Worm (Caenorhabditis elegans): Measurements from ENCODE around the gene C02F5.14.
A peak's percentile ranks its signal among the peaks of the same experiment; 100 is the strongest.

C02F5.14 gene

DNA sequence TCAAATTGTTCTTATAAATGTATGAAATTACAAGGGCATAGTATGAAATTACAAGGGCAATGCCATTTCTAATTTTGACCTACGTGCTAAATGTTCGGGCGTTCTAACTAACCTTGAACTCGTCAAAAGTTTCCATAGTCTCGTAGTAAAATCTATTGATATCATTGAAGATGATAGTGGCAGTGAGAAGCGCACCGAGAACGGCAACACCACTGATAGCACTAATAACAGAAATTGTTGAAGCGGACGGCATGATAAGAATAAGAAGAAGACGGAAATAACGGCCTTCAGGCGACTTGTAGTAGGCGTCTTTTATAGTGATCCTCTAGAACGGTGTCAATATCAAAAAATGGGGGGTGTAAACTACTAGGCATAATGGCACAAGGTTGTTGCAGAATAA, 28.1 kb upstream of the C02F5.14 start, which contains the start of gene col-91:
col-91 (minus strand) TSS at position 288 of the 400 bp plus-strand sequence.
- TF ChIP-seq lin-14 (GFP tag; optimal IDR thresholded peaks at IDR 0.05) (peak; percentile 40), elt-3 (tag; optimal IDR thresholded peaks at IDR 0.05) (peak in 3 of 6 experiments; percentile 3 to 42 (median 36)), nhr-76 (tag; optimal IDR thresholded peaks at IDR 0.05) (no peak)

DNA sequence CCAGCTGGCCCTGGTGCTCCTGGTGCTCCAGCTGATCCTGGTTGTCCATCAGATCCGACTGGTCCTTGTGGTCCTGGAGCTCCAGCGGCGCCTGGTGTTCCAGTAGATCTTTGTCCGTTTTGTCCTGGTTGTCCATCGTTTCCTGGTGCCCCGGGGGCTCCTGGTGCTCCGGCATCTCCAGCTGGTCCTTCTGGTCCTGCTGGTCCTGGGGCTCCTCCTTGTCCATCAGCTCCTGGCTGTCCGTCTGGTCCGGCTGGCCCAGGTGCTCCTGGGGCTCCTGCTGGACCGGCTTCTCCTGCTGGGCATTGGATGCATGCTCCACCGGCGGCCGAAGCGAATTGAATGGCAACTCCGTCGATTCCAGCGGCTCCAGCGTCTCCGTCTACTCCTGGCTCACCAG, 27.3 kb upstream of the C02F5.14 start:
- TF ChIP-seq ceh-88 (GFP tag; IDR thresholded peaks at IDR 0.05) (no peak), nhr-237 (tag; optimal IDR thresholded peaks at IDR 0.05) (no peak), nhr-47 (tag; optimal IDR thresholded peaks at IDR 0.05) (no peak), ceh-8 (GFP tag; optimal IDR thresholded peaks at IDR 0.05) (peak; percentile 33), sptf-1 (tag; optimal IDR thresholded peaks at IDR 0.05) (no peak), xbp-1 (tag; optimal IDR thresholded peaks at IDR 0.05) (no peak)

- no peak for TF ChIP-seq ceh-88 (GFP tag; IDR thresholded peaks at IDR 0.05)
- TF ChIP-seq nhr-19 (GFP tag; conservative IDR thresholded peaks at IDR 0.05) = no peak
- TF ChIP-seq hpl-2 (GFP tag; optimal IDR thresholded peaks at IDR 0.05) = no peak
- no peak for TF ChIP-seq unc-98 (GFP tag; IDR thresholded peaks at IDR 0.05)
- TF ChIP-seq ama-1 (optimal IDR thresholded peaks at IDR 0.05) = no peak
- TF ChIP-seq lin-14 (GFP tag; optimal IDR thresholded peaks at IDR 0.05) = no peak
- no peak for TF ChIP-seq mdl-1 (tag; optimal IDR thresholded peaks at IDR 0.05)
- no peak for TF ChIP-seq nhr-12 (tag; optimal IDR thresholded peaks at IDR 0.05)
- no peak for TF ChIP-seq blmp-1 (tag; optimal IDR thresholded peaks at IDR 0.05)
- no peak for TF ChIP-seq mab-9 (GFP tag; IDR thresholded peaks at IDR 0.05)
- TF ChIP-seq pag-3 (tag; optimal IDR thresholded peaks at IDR 0.05; ENCODE audit: borderline replicate concordance, insufficient read depth) = no peak
- no peak for TF ChIP-seq aha-1 (tag; optimal IDR thresholded peaks at IDR 0.05)
- TF ChIP-seq lir-3 (tag; optimal IDR thresholded peaks at IDR 0.05; ENCODE audit: poor library complexity) = no peak
- no peak for TF ChIP-seq F16B12.6 (tag; optimal IDR thresholded peaks at IDR 0.05)
- TF ChIP-seq C34B4.2 (tag; optimal IDR thresholded peaks at IDR 0.05) = no peak
- no peak for TF ChIP-seq nhr-85 (tag)
- no peak for TF ChIP-seq tlp-1 (tag; optimal IDR thresholded peaks at IDR 0.05)
These were observed 22.7 kb upstream of the C02F5.14 start, which contains the start of gene ncr-2 for ce11 chrIII:8258045-8258444. TSS of gene ncr-2 (plus strand) at chrIII:8258345.

- TF ChIP-seq efl-3 (GFP tag; optimal IDR thresholded peaks at IDR 0.05) (no peak), hpl-2 (GFP tag; optimal IDR thresholded peaks at IDR 0.05) (no peak), lin-14 (GFP tag; optimal IDR thresholded peaks at IDR 0.05) (peak; percentile 54), nhr-90 (tag; optimal IDR thresholded peaks at IDR 0.05; ENCODE audit: poor library complexity) (no peak)
These were observed 19.6 kb upstream of the C02F5.14 start, which contains the start of gene F09G8.5 for ce11 chrIII:8254938-8255337. TSS of gene F09G8.5 (plus strand) at chrIII:8254975.

DNA sequence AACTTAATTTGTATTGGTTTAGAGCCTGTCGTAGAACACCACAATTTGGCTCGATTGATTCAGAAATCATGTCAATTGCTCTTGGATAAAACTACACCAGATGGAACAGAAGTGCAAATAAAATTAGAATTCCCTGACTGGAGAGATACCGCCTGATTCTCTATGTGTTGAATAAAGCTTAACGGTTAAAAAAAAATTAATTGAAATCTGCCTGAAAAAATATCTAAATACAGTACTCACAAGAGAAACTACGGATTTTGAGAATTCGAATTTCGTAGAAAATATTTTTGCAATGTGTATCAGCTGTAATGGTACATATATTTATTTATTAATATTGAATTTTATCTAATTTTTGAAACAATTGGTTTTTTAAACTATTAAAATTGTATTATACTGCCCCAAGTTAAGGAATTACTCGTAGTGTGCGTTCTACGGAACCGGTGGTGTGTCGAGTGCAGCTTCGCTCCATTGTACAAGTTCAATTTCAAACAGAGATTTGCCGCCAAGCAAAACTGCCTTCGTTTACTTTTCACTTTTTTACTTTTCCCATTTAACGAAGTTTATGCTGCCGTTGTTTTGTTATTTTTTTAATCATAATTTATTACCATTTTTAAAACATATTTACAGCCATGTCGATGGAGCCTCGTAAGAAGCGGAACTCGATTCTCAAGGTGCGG, 14.8 kb upstream of the C02F5.14 start, which contains the start of gene knl-1:
knl-1 (plus strand) TSS at position 626 of the 677 bp plus-strand sequence.
- TF ChIP-seq efl-3 (GFP tag; optimal IDR thresholded peaks at IDR 0.05) = no peak
- peak; percentile 50 for TF ChIP-seq snu-23 (GFP tag; optimal IDR thresholded peaks at IDR 0.05)
- TF ChIP-seq mep-1 (tag; optimal IDR thresholded peaks at IDR 0.05) = peak; percentile 69
- no peak for TF ChIP-seq mab-9 (GFP tag; IDR thresholded peaks at IDR 0.05)
- TF ChIP-seq unc-130 (tag; optimal IDR thresholded peaks at IDR 0.05) = no peak
- TF ChIP-seq C34B4.2 (tag; optimal IDR thresholded peaks at IDR 0.05) = no peak
- TF ChIP-seq nhr-77 (tag; optimal IDR thresholded peaks at IDR 0.05) = peak; percentile 28
- TF ChIP-seq zip-4 (GFP tag; optimal IDR thresholded peaks at IDR 0.05) = no peak
- TF ChIP-seq nhr-237 (tag; optimal IDR thresholded peaks at IDR 0.05) = peak; percentile 2
- no peak for TF ChIP-seq grh-1 (GFP tag; IDR thresholded peaks at IDR 0.05)
- no peak for TF ChIP-seq nhr-12 (tag; optimal IDR thresholded peaks at IDR 0.05)
- peak; percentile 49 for TF ChIP-seq lin-13 (GFP tag; optimal IDR thresholded peaks at IDR 0.05)
- TF ChIP-seq lin-15B (tag; optimal IDR thresholded peaks at IDR 0.05) = peak; percentile 74
- TF ChIP-seq vab-15 (tag; optimal IDR thresholded peaks at IDR 0.05) = peak; percentile 17
- no peak for TF ChIP-seq hpl-2 (GFP tag; optimal IDR thresholded peaks at IDR 0.05)
- no peak for TF ChIP-seq ceh-8 (GFP tag; optimal IDR thresholded peaks at IDR 0.05)
- no peak for TF ChIP-seq ceh-88 (GFP tag; IDR thresholded peaks at IDR 0.05)
- TF ChIP-seq ztf-4 (tag; optimal IDR thresholded peaks at IDR 0.05) = no peak
- no peak for TF ChIP-seq aly-2 (tag; optimal IDR thresholded peaks at IDR 0.05)
- no peak for TF ChIP-seq snpc-4 (tag; optimal IDR thresholded peaks at IDR 0.05)
- TF ChIP-seq efl-1 (optimal IDR thresholded peaks at IDR 0.05) = peak; percentile 84 to 91
- peak; percentile 83 to 97 for TF ChIP-seq efl-1 (GFP tag; optimal IDR thresholded peaks at IDR 0.05 in 1 of 2)
- no peak for TF ChIP-seq nhr-76 (tag; optimal IDR thresholded peaks at IDR 0.05)
- peak; percentile 28 to 82 for TF ChIP-seq lsy-2 (tag; optimal IDR thresholded peaks at IDR 0.05)
- TF ChIP-seq elt-2 (tag; optimal IDR thresholded peaks at IDR 0.05) = no peak
- TF ChIP-seq Y116A8C.19 (tag; optimal IDR thresholded peaks at IDR 0.05; ENCODE audit: borderline replicate concordance) = no peak
- no peak for TF ChIP-seq C04F5.9 (tag; optimal IDR thresholded peaks at IDR 0.05)

Measured in whole organism, L1 larva.